Worm (Caenorhabditis elegans): ENCODE measurements around the gene Y41D4B.4.

ce11 chrIV:1657069-1657468, 2.8 kb upstream of the Y41D4B.4 start:
- TF ChIP-seq ama-1 (optimal IDR thresholded peaks at IDR 0.05) (no peak), B0310.2 (tag; optimal IDR thresholded peaks at IDR 0.05) (no peak), tra-4 (tag; optimal IDR thresholded peaks at IDR 0.05) (no peak), ceh-13 (GFP tag; optimal IDR thresholded peaks at IDR 0.05) (no peak)
